Worm (Caenorhabditis elegans): Measurements from ENCODE around the gene K09G1.1.

DNA sequence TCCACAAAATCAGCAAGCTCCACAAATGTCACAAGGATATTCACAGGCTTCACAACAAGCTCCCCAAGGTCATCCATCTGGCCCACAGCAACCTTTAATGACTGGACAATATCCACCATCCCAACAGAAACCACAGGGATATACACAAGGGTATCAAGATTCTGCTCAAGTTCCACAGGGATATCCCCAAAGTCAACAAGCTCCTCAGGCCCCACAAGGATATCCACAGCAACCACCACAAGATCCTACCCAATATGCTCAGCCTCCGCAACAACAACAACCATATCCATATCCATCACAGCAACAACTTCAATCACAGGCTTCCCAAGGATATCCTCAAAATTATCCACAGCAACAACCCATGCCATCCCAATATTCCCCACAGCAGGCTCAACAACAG is 33.3 kb downstream of the K09G1.1 start:
- TF ChIP-seq him-1 (tag; optimal IDR thresholded peaks at IDR 0.05) (no peak), dao-5 (tag; optimal IDR thresholded peaks at IDR 0.05) (no peak), W03F9.2 (tag; optimal IDR thresholded peaks at IDR 0.05) (no peak)

Measured in whole organism, L4/young adult.